Worm (Caenorhabditis elegans) whole organism, L4 larva: ENCODE results near the gene srh-181.

Experiments
- D1046.2 ChIP-seq: fragments of 200-800 bp; sonication (Bioruptor generic); IDR thresholded peaks from 2 replicates; pipeline ENCODE4 v1.3.6; 2022; ENCODE audit warnings: missing genetic modification characterization, missing compliant biosample characterization
- F10B5.3 ChIP-seq: sonication (generic microtip); optimal IDR thresholded peaks from 2 replicates; lab custom pipeline; 2016; ENCODE audit warnings: mild to moderate bottlenecking, missing genetic modification characterization, missing compliant biosample characterization
- F26F4.8 ChIP-seq: fragments of 200-800 bp; sonication (Bioruptor generic); conservative IDR thresholded peaks from 2 replicates; pipeline ENCODE4 v1.3.6; 2022; ENCODE audit warnings: missing genetic modification characterization, missing compliant biosample characterization
- T20F7.1 ChIP-seq: fragments of 200-800 bp; sonication (Bioruptor generic); optimal IDR thresholded peaks from 2 replicates; lab custom pipeline; 2018; ENCODE audit warnings: mild to moderate bottlenecking, missing genetic modification characterization, missing compliant biosample characterization
- Y105C5A.15 ChIP-seq: fragments of 200-800 bp; sonication (Bioruptor generic); IDR thresholded peaks from 2 replicates; pipeline ENCODE4 v1.3.6; 2022; ENCODE audit warnings: missing genetic modification characterization, missing compliant biosample characterization
- Y48G9A.11 ChIP-seq: fragments of 200-800 bp; sonication (Bioruptor generic); IDR thresholded peaks from 2 replicates; pipeline ENCODE4 v1.3.6; 2022; ENCODE audit warnings: missing genetic modification reagents, missing genetic modification characterization, missing compliant biosample characterization
- aha-1 ChIP-seq: fragments of 150-350 bp; peaks from one replicate; lab custom pipeline; 2014; ENCODE audit warnings: missing biosample characterization, missing genetic modification characterization
- aly-2 ChIP-seq: sonication (generic microtip); optimal IDR thresholded peaks from 2 replicates; lab custom pipeline; 2018; ENCODE audit warnings: missing biosample characterization, missing genetic modification characterization
- ama-1 ChIP-seq: fragments of 150-350 bp; optimal IDR thresholded peaks from 2 replicates; lab custom pipeline; 2014; ENCODE audit warnings: inconsistent platforms, mixed read lengths
- arid-1 ChIP-seq: fragments of 200-800 bp; sonication (Bioruptor generic); conservative IDR thresholded peaks from 2 replicates; pipeline ENCODE4 v1.3.6; 2022; ENCODE audit warnings: missing genetic modification reagents, missing genetic modification characterization, missing compliant biosample characterization
- ceh-44 ChIP-seq: fragments of 200-800 bp; sonication (Bioruptor generic); IDR thresholded peaks from 2 replicates; pipeline ENCODE4 v1.3.6; 2022; ENCODE audit warnings: missing genetic modification reagents, missing genetic modification characterization, missing compliant biosample characterization
- daf-16 ChIP-seq, 3 experiments: sonication (generic microtip); optimal IDR thresholded peaks; 2 replicates each; lab custom pipeline; 2016 to 2017; ENCODE audit warnings: missing genetic modification characterization in 3 of 3, missing genetic modification reagents in 3 of 3, mild to moderate bottlenecking in 2 of 3, missing compliant biosample characterization in 2 of 3, missing biosample characterization in 1 of 3, moderate library complexity in 1 of 3
- daf-8 ChIP-seq: fragments of 200-800 bp; sonication (Bioruptor generic); IDR thresholded peaks from 2 replicates; pipeline ENCODE4 v1.3.6; 2022; ENCODE audit warnings: missing genetic modification characterization, missing compliant biosample characterization
- dve-1 ChIP-seq: sonication (generic microtip); optimal IDR thresholded peaks from 2 replicates; lab custom pipeline; 2017; ENCODE audit warnings: antibody characterized with exemption, mild to moderate bottlenecking, missing genetic modification characterization, missing compliant biosample characterization; ENCODE audit not compliant: insufficient read depth
- hlh-11 ChIP-seq: fragments of 200-800 bp; sonication (Bioruptor generic); optimal IDR thresholded peaks from 2 replicates; lab custom pipeline; 2018; ENCODE audit warnings: mild to moderate bottlenecking, missing genetic modification characterization, missing compliant biosample characterization
- hmg-1.1 ChIP-seq: fragments of 200-800 bp; sonication (Bioruptor generic); IDR thresholded peaks from 2 replicates; pipeline ENCODE4 v1.3.6; 2022; ENCODE audit warnings: missing genetic modification reagents, missing genetic modification characterization, missing compliant biosample characterization
- jun-1 ChIP-seq: fragments of 150-350 bp; optimal IDR thresholded peaks from 2 replicates; lab custom pipeline; 2014; ENCODE audit warnings: missing biosample characterization, missing genetic modification reagents, missing genetic modification characterization
- lim-7 ChIP-seq: fragments of 200-800 bp; sonication (Bioruptor generic); IDR thresholded peaks from 2 replicates; pipeline ENCODE4 v1.3.6; 2022; ENCODE audit warnings: missing genetic modification characterization, missing compliant biosample characterization
- lin-1 ChIP-seq: fragments of 200-800 bp; sonication (Bioruptor generic); IDR thresholded peaks from 2 replicates; pipeline ENCODE4 v1.3.6; 2022; ENCODE audit warnings: missing genetic modification reagents, missing genetic modification characterization, missing compliant biosample characterization
- lin-15B ChIP-seq: fragments of 150-350 bp; sonication (generic microtip); optimal IDR thresholded peaks from 3 replicates; lab custom pipeline; 2014; ENCODE audit warnings: missing biosample characterization, missing genetic modification characterization
- madf-5 ChIP-seq, 2 experiments: fragments of 200-800 bp; sonication (Bioruptor generic); IDR thresholded peaks; 2 replicates each; pipeline ENCODE4 v1.3.6; 2022; ENCODE audit warnings: missing compliant biosample characterization in 2 of 2, missing genetic modification characterization in 2 of 2
- madf-9 ChIP-seq: fragments of 200-800 bp; sonication (Bioruptor generic); conservative IDR thresholded peaks from 2 replicates; pipeline ENCODE4 v1.3.6; 2022; ENCODE audit warnings: missing genetic modification reagents, missing genetic modification characterization, missing compliant biosample characterization
- mdl-1 ChIP-seq, 2 experiments: fragments of 150-350 bp in 1 of 2; sonication (generic microtip) in 1 of 2; optimal IDR thresholded peaks; 2 replicates each; lab custom pipeline; 2014 to 2017; ENCODE audit warnings: missing biosample characterization in 2 of 2, missing genetic modification characterization in 2 of 2
- mdt-29 ChIP-seq: fragments of 200-800 bp; sonication (Bioruptor generic); IDR thresholded peaks from 2 replicates; pipeline ENCODE4 v1.3.6; 2022; ENCODE audit warnings: missing genetic modification reagents, missing genetic modification characterization, missing compliant biosample characterization
- nhr-10 ChIP-seq: fragments of 150-350 bp; optimal IDR thresholded peaks from 2 replicates; lab custom pipeline; 2014; ENCODE audit warnings: missing biosample characterization, missing genetic modification characterization
- nhr-28 ChIP-seq: fragments of 150-350 bp; optimal IDR thresholded peaks from 2 replicates; lab custom pipeline; 2014; ENCODE audit warnings: missing biosample characterization, missing genetic modification characterization
- nhr-41 ChIP-seq: fragments of 200-800 bp; sonication (Bioruptor generic); IDR thresholded peaks from 2 replicates; pipeline ENCODE4 v1.3.6; 2022; ENCODE audit warnings: missing genetic modification reagents, missing genetic modification characterization, missing compliant biosample characterization
- nhr-42 ChIP-seq: fragments of 200-800 bp; sonication (Bioruptor generic); IDR thresholded peaks from 2 replicates; pipeline ENCODE4 v1.3.6; 2022; ENCODE audit warnings: missing genetic modification characterization, missing compliant biosample characterization
- nhr-77 ChIP-seq: fragments of 150-350 bp; optimal IDR thresholded peaks from 2 replicates; lab custom pipeline; 2014; ENCODE audit warnings: missing biosample characterization, missing genetic modification characterization
- php-3 ChIP-seq: fragments of 200-800 bp; sonication (Bioruptor generic); IDR thresholded peaks from 2 replicates; pipeline ENCODE4 v1.3.6; 2022; ENCODE audit warnings: missing genetic modification reagents, missing genetic modification characterization, missing compliant biosample characterization
- pqm-1 ChIP-seq: sonication (generic microtip); optimal IDR thresholded peaks from 2 replicates; lab custom pipeline; 2017; ENCODE audit warnings: missing biosample characterization, missing genetic modification characterization
- rbr-2 ChIP-seq: sonication (generic microtip); optimal IDR thresholded peaks from 2 replicates; lab custom pipeline; 2016; ENCODE audit warnings: missing genotype, missing genetic modification characterization, missing compliant biosample characterization
- saeg-2 ChIP-seq: fragments of 200-800 bp; sonication (Bioruptor generic); IDR thresholded peaks from 2 replicates; pipeline ENCODE4 v1.3.6; 2022; ENCODE audit warnings: missing genetic modification reagents, missing genetic modification characterization, missing compliant biosample characterization
- sdz-12 ChIP-seq: fragments of 200-800 bp; sonication (Bioruptor generic); optimal IDR thresholded peaks from 2 replicates; lab custom pipeline; 2018; ENCODE audit warnings: mild to moderate bottlenecking, missing genetic modification characterization, missing compliant biosample characterization
- spr-1 ChIP-seq: sonication (generic microtip); optimal IDR thresholded peaks from 2 replicates; lab custom pipeline; 2016; ENCODE audit warnings: mild to moderate bottlenecking, missing genetic modification characterization, missing compliant biosample characterization
- tra-1 ChIP-seq: fragments of 200-800 bp; sonication (Bioruptor generic); IDR thresholded peaks from 2 replicates; pipeline ENCODE4 v1.3.6; 2022; ENCODE audit warnings: missing genetic modification reagents, missing genetic modification characterization, missing compliant biosample characterization
- unc-62 ChIP-seq, 3 experiments: fragments of 150-350 bp in 1 of 3; sonication (generic microtip); optimal IDR thresholded peaks in 2 of 3; peaks in 1 of 3; 1 replicate in 1 of 3; 2 replicates in 2 of 3; lab custom pipeline; 2014 to 2017; ENCODE audit warnings: missing biosample characterization in 3 of 3, missing genetic modification characterization in 3 of 3, missing genetic modification reagents in 3 of 3, missing genotype in 1 of 3
- vab-7 ChIP-seq: fragments of 200-800 bp; sonication (Bioruptor generic); IDR thresholded peaks from 2 replicates; pipeline ENCODE4 v1.3.6; 2022; ENCODE audit warnings: missing genetic modification reagents, missing genetic modification characterization, missing compliant biosample characterization

The srh-181 gene

ce11 chrV:18462365-18462837, 11.9 kb upstream of the srh-181 start, which contains the start of gene ZK228.4:
Gene ZK228.4, plus strand, starts transcription at chrV:18462787.
- no peak for TF ChIP-seq hmg-1.1 (GFP tag; lab: Robert Waterston, UW)
- no peak for TF ChIP-seq nhr-42
- TF ChIP-seq ceh-44 (GFP tag; lab: Robert Waterston, UW), result no peak
- TF ChIP-seq pqm-1 (tag; lab: Kevin White, UChicago), result peak; percentile 70
- no peak for TF ChIP-seq jun-1
- TF ChIP-seq T20F7.1 (GFP tag; lab: Kevin White, UChicago), result no peak
- peak; percentile 54 for TF ChIP-seq nhr-28 (tag; lab: Kevin White, UChicago)
- TF ChIP-seq madf-9 (GFP tag; lab: Robert Waterston, UW), result no peak
- no peak for TF ChIP-seq D1046.2 (GFP tag; lab: Robert Waterston, UW)
- TF ChIP-seq daf-8 (GFP tag; lab: Robert Waterston, UW), result no peak
- TF ChIP-seq unc-62 (GFP tag; optimal IDR thresholded peaks at IDR 0.05 in 1 of 2; lab: Kevin White, UChicago), result no peak
- TF ChIP-seq unc-62 (tag; optimal IDR thresholded peaks at IDR 0.05; lab: Kevin White, UChicago), result no peak
- TF ChIP-seq saeg-2, result no peak
- TF ChIP-seq nhr-77, result no peak
- no peak for TF ChIP-seq arid-1 (GFP tag; lab: Robert Waterston, UW)
- peak; percentile 3 for TF ChIP-seq dve-1 (tag; lab: Kevin White, UChicago)
- no peak for TF ChIP-seq tra-1
- no peak for TF ChIP-seq nhr-41 (GFP tag; lab: Robert Waterston, UW)
- TF ChIP-seq nhr-10 (tag; lab: Kevin White, UChicago), result no peak
- TF ChIP-seq lim-7, result no peak
- no peak for TF ChIP-seq lin-1 (GFP tag; lab: Robert Waterston, UW)
- no peak for TF ChIP-seq F26F4.8 (GFP tag; lab: Robert Waterston, UW)
- no peak for TF ChIP-seq vab-7 (GFP tag; lab: Robert Waterston, UW)
- 0 out of 2 replicates have a peak, but pooled peaks have one; percentile 23 for TF ChIP-seq php-3 (GFP tag; lab: Robert Waterston, UW)
- TF ChIP-seq sdz-12 (GFP tag; lab: Kevin White, UChicago), result no peak
- no peak for TF ChIP-seq daf-16 (GFP tag; optimal IDR thresholded peaks at IDR 0.05; lab: Kevin White, UChicago)
- TF ChIP-seq daf-16 (tag; optimal IDR thresholded peaks at IDR 0.05; lab: Kevin White, UChicago), result peak; percentile 18
- TF ChIP-seq lin-15B, result no peak
- TF ChIP-seq rbr-2, result no peak

- TF ChIP-seq Y105C5A.15 (GFP tag; lab: Robert Waterston, UW), result no peak
- TF ChIP-seq F10B5.3 (tag; lab: Kevin White, UChicago), result no peak
- TF ChIP-seq ama-1 (lab: Kevin White, UChicago), result no peak
- TF ChIP-seq spr-1 (tag; lab: Kevin White, UChicago), result no peak
- TF ChIP-seq mdt-29, result no peak
- no peak for TF ChIP-seq lin-15B
- TF ChIP-seq lim-7, result no peak
- no peak for TF ChIP-seq hlh-11 (tag; lab: Kevin White, UChicago)
Observed at ce11 chrV:18468097-18468496, 6.2 kb upstream of the srh-181 start, which contains the start of gene ZK228.13. Gene ZK228.13, minus strand, starts transcription at chrV:18468197.

ce11 chrV:18473415-18473814, 908 bp upstream of the srh-181 start, which contains the start of gene srh-182:
Gene srh-182, minus strand, starts transcription at chrV:18473515.
- TF ChIP-seq mdl-1 (tag; optimal IDR thresholded peaks at IDR 0.05; lab: Kevin White, UChicago) (no peak), aly-2 (tag; lab: Kevin White, UChicago) (no peak), Y48G9A.11 (GFP tag; lab: Robert Waterston, UW) (no peak), madf-5 (GFP tag; IDR thresholded peaks at IDR 0.05; lab: Robert Waterston, UW) (no peak), aha-1 (tag; lab: Kevin White, UChicago) (peak; percentile 15)
